Worm (Caenorhabditis elegans): Measurements from ENCODE around the gene sru-3.

Gene sru-3

ce11 chrIV:9511640-9512039 is 15.2 kb downstream of the sru-3 start:
- TF ChIP-seq F13C5.2 (tag; optimal IDR thresholded peaks at IDR 0.05) (no peak), tbx-11 (GFP tag; IDR thresholded peaks at IDR 0.05) (no peak), flt-1 (GFP tag; IDR thresholded peaks at IDR 0.05) (no peak), tbx-37 (GFP tag; conservative IDR thresholded peaks at IDR 0.05) (no peak), hmbx-1 (tag; optimal IDR thresholded peaks at IDR 0.05) (no peak), ceh-13 (GFP tag; optimal IDR thresholded peaks at IDR 0.05) (no peak), scrt-1 (GFP tag; IDR thresholded peaks at IDR 0.05) (no peak), ceh-36 (tag; optimal IDR thresholded peaks at IDR 0.05) (no peak), ets-7 (tag; optimal IDR thresholded peaks at IDR 0.05) (no peak), tra-4 (tag; optimal IDR thresholded peaks at IDR 0.05) (no peak), hnd-1 (tag; optimal IDR thresholded peaks at IDR 0.05) (no peak), aly-1 (tag; optimal IDR thresholded peaks at IDR 0.05) (no peak), pes-1 (GFP tag; IDR thresholded peaks at IDR 0.05) (no peak), ama-1 (optimal IDR thresholded peaks at IDR 0.05) (no peak), hmg-4 (GFP tag; optimal IDR thresholded peaks at IDR 0.05) (no peak), sea-1 (GFP tag; conservative IDR thresholded peaks at IDR 0.05) (no peak), B0310.2 (tag; optimal IDR thresholded peaks at IDR 0.05) (no peak)

ce11 chrIV:9512836-9513235 is 16.4 kb downstream of the sru-3 start, which contains the start of gene C33A12.3:
Gene C33A12.3, minus strand, starts transcription at chrIV:9513002.
- TF ChIP-seq hnd-1 (tag; optimal IDR thresholded peaks at IDR 0.05) (no peak), ceh-13 (GFP tag; optimal IDR thresholded peaks at IDR 0.05) (no peak), ceh-36 (tag; optimal IDR thresholded peaks at IDR 0.05) (no peak), ama-1 (optimal IDR thresholded peaks at IDR 0.05) (no peak), pes-1 (GFP tag; IDR thresholded peaks at IDR 0.05) (no peak), scrt-1 (GFP tag; IDR thresholded peaks at IDR 0.05) (no peak), hmg-4 (GFP tag; optimal IDR thresholded peaks at IDR 0.05) (no peak), F13C5.2 (tag; optimal IDR thresholded peaks at IDR 0.05) (no peak), tbx-37 (GFP tag; conservative IDR thresholded peaks at IDR 0.05) (no peak), aly-1 (tag; optimal IDR thresholded peaks at IDR 0.05) (no peak), hmbx-1 (tag; optimal IDR thresholded peaks at IDR 0.05) (no peak), B0310.2 (tag; optimal IDR thresholded peaks at IDR 0.05) (no peak), sea-1 (GFP tag; conservative IDR thresholded peaks at IDR 0.05) (no peak), flt-1 (GFP tag; IDR thresholded peaks at IDR 0.05) (no peak), ets-7 (tag; optimal IDR thresholded peaks at IDR 0.05) (no peak), tra-4 (tag; optimal IDR thresholded peaks at IDR 0.05) (no peak), tbx-11 (GFP tag; IDR thresholded peaks at IDR 0.05) (no peak)

- TF ChIP-seq tra-4 (tag; optimal IDR thresholded peaks at IDR 0.05) (no peak), sea-1 (GFP tag; conservative IDR thresholded peaks at IDR 0.05) (no peak), tbx-37 (GFP tag; conservative IDR thresholded peaks at IDR 0.05) (no peak), ceh-13 (GFP tag; optimal IDR thresholded peaks at IDR 0.05) (no peak), ceh-36 (tag; optimal IDR thresholded peaks at IDR 0.05) (no peak), B0310.2 (tag; optimal IDR thresholded peaks at IDR 0.05) (no peak), ets-7 (tag; optimal IDR thresholded peaks at IDR 0.05) (no peak), tbx-11 (GFP tag; IDR thresholded peaks at IDR 0.05) (no peak), flt-1 (GFP tag; IDR thresholded peaks at IDR 0.05) (no peak), hnd-1 (tag; optimal IDR thresholded peaks at IDR 0.05) (no peak), scrt-1 (GFP tag; IDR thresholded peaks at IDR 0.05) (no peak), hmbx-1 (tag; optimal IDR thresholded peaks at IDR 0.05) (no peak), aly-1 (tag; optimal IDR thresholded peaks at IDR 0.05) (no peak), F13C5.2 (tag; optimal IDR thresholded peaks at IDR 0.05) (no peak), hmg-4 (GFP tag; optimal IDR thresholded peaks at IDR 0.05) (no peak), pes-1 (GFP tag; IDR thresholded peaks at IDR 0.05) (no peak), ama-1 (optimal IDR thresholded peaks at IDR 0.05) (no peak)
Observed at ce11 chrIV:9513360-9513777, 17.0 kb downstream of the sru-3 start.

- TF ChIP-seq pes-1 (GFP tag; IDR thresholded peaks at IDR 0.05) (no peak), tbx-37 (GFP tag; conservative IDR thresholded peaks at IDR 0.05) (no peak), scrt-1 (GFP tag; IDR thresholded peaks at IDR 0.05) (no peak), hnd-1 (tag; optimal IDR thresholded peaks at IDR 0.05) (no peak), hmbx-1 (tag; optimal IDR thresholded peaks at IDR 0.05) (no peak), tbx-11 (GFP tag; IDR thresholded peaks at IDR 0.05) (no peak), sea-1 (GFP tag; conservative IDR thresholded peaks at IDR 0.05) (no peak), ceh-36 (tag; optimal IDR thresholded peaks at IDR 0.05) (no peak), F13C5.2 (tag; optimal IDR thresholded peaks at IDR 0.05) (no peak), flt-1 (GFP tag; IDR thresholded peaks at IDR 0.05) (no peak), hmg-4 (GFP tag; optimal IDR thresholded peaks at IDR 0.05) (no peak), B0310.2 (tag; optimal IDR thresholded peaks at IDR 0.05) (no peak), aly-1 (tag; optimal IDR thresholded peaks at IDR 0.05) (no peak), tra-4 (tag; optimal IDR thresholded peaks at IDR 0.05) (no peak), ama-1 (optimal IDR thresholded peaks at IDR 0.05) (no peak), ceh-13 (GFP tag; optimal IDR thresholded peaks at IDR 0.05) (no peak), ets-7 (tag; optimal IDR thresholded peaks at IDR 0.05) (no peak)
Observed at ce11 chrIV:9514132-9514531, 17.7 kb downstream of the sru-3 start.

- TF ChIP-seq pes-1 (GFP tag; IDR thresholded peaks at IDR 0.05) (no peak), ceh-36 (tag; optimal IDR thresholded peaks at IDR 0.05) (no peak), tbx-11 (GFP tag; IDR thresholded peaks at IDR 0.05) (no peak), B0310.2 (tag; optimal IDR thresholded peaks at IDR 0.05) (no peak), hmbx-1 (tag; optimal IDR thresholded peaks at IDR 0.05) (no peak), tbx-37 (GFP tag; conservative IDR thresholded peaks at IDR 0.05) (no peak), tra-4 (tag; optimal IDR thresholded peaks at IDR 0.05) (no peak), flt-1 (GFP tag; IDR thresholded peaks at IDR 0.05) (no peak), hmg-4 (GFP tag; optimal IDR thresholded peaks at IDR 0.05) (no peak), F13C5.2 (tag; optimal IDR thresholded peaks at IDR 0.05) (no peak), ceh-13 (GFP tag; optimal IDR thresholded peaks at IDR 0.05) (no peak), sea-1 (GFP tag; conservative IDR thresholded peaks at IDR 0.05) (no peak), hnd-1 (tag; optimal IDR thresholded peaks at IDR 0.05) (no peak), ama-1 (optimal IDR thresholded peaks at IDR 0.05) (no peak), scrt-1 (GFP tag; IDR thresholded peaks at IDR 0.05) (no peak), ets-7 (tag; optimal IDR thresholded peaks at IDR 0.05) (no peak), aly-1 (tag; optimal IDR thresholded peaks at IDR 0.05) (no peak)
Observed at ce11 chrIV:9516831-9517230, 20.4 kb downstream of the sru-3 start, which contains the start of gene C33A12.19. Gene C33A12.19, plus strand, starts transcription at chrIV:9516999.

ce11 chrIV:9518608-9519007 is 22.2 kb downstream of the sru-3 start, which contains the start of gene nlp-35:
Gene nlp-35, minus strand, starts transcription at chrIV:9518926.
- TF ChIP-seq ets-7 (tag; optimal IDR thresholded peaks at IDR 0.05) (no peak), sea-1 (GFP tag; conservative IDR thresholded peaks at IDR 0.05) (no peak), scrt-1 (GFP tag; IDR thresholded peaks at IDR 0.05) (no peak), tbx-37 (GFP tag; conservative IDR thresholded peaks at IDR 0.05) (no peak), B0310.2 (tag; optimal IDR thresholded peaks at IDR 0.05) (no peak), flt-1 (GFP tag; IDR thresholded peaks at IDR 0.05) (no peak), tra-4 (tag; optimal IDR thresholded peaks at IDR 0.05) (no peak), tbx-11 (GFP tag; IDR thresholded peaks at IDR 0.05) (no peak)
